Worm (Caenorhabditis elegans) whole organism, L2 larva: ENCODE results near the gene T25B2.3.

Experiments used
- aly-2 ChIP-seq: fragments of 150-350 bp; optimal IDR thresholded peaks from 2 replicates; lab custom pipeline; 2014; ENCODE audit warnings: missing biosample characterization, missing genetic modification characterization
- ama-1 ChIP-seq: fragments of 150-350 bp; optimal IDR thresholded peaks from 2 replicates; lab custom pipeline; 2018; ENCODE audit warnings: inconsistent platforms
- dmd-4 ChIP-seq: sonication (generic microtip); optimal IDR thresholded peaks from 2 replicates; lab custom pipeline; 2017; ENCODE audit warnings: missing biosample characterization, missing genetic modification characterization
- egl-27 ChIP-seq: sonication (generic microtip); optimal IDR thresholded peaks from 3 replicates; lab custom pipeline; 2017; ENCODE audit warnings: missing biosample characterization, missing genetic modification reagents, missing genetic modification characterization
- fos-1 ChIP-seq: fragments of 150-350 bp; optimal IDR thresholded peaks from 2 replicates; lab custom pipeline; 2014; ENCODE audit warnings: missing biosample characterization, missing genetic modification characterization
- mab-5 ChIP-seq: fragments of 150-350 bp; optimal IDR thresholded peaks from 2 replicates; lab custom pipeline; 2014; ENCODE audit warnings: missing biosample characterization, missing genetic modification characterization
- nhr-23 ChIP-seq: fragments of 150-350 bp; optimal IDR thresholded peaks from 2 replicates; lab custom pipeline; 2014; ENCODE audit warnings: missing biosample characterization, missing genetic modification reagents, missing genetic modification characterization
- unc-39 ChIP-seq: fragments of 150-350 bp; optimal IDR thresholded peaks from 2 replicates; lab custom pipeline; 2014; ENCODE audit warnings: missing biosample characterization, missing genetic modification characterization
- unc-55 ChIP-seq: fragments of 150-350 bp; sonication (generic microtip); optimal IDR thresholded peaks from 3 replicates; lab custom pipeline; 2014; ENCODE audit warnings: missing biosample characterization, missing genetic modification reagents, missing genetic modification characterization
- unc-62 ChIP-seq: fragments of 150-350 bp; optimal IDR thresholded peaks from 2 replicates; lab custom pipeline; 2014; ENCODE audit warnings: missing biosample characterization, missing genetic modification reagents, missing genetic modification characterization
- zag-1 ChIP-seq: fragments of 150-350 bp; optimal IDR thresholded peaks from 2 replicates; lab custom pipeline; 2014; ENCODE audit warnings: missing biosample characterization, missing genetic modification characterization
- ztf-11 ChIP-seq: sonication (generic microtip); optimal IDR thresholded peaks from 2 replicates; lab custom pipeline; 2017; ENCODE audit warnings: missing biosample characterization, missing genetic modification characterization
- ztf-4 ChIP-seq: fragments of 150-350 bp; optimal IDR thresholded peaks from 2 replicates; lab custom pipeline; 2014; ENCODE audit warnings: missing biosample characterization, missing genetic modification characterization

- TF ChIP-seq fos-1 (tag; lab: Kevin White, UChicago), result no peak
- TF ChIP-seq dmd-4, result no peak
- TF ChIP-seq mab-5 (tag; lab: Kevin White, UChicago), result no peak
- TF ChIP-seq ama-1, result no peak
- no peak for TF ChIP-seq egl-27 (tag; lab: Kevin White, UChicago)
- no peak for TF ChIP-seq aly-2 (tag; lab: Kevin White, UChicago)
- no peak for TF ChIP-seq unc-39 (tag; lab: Kevin White, UChicago)
- TF ChIP-seq zag-1 (tag; lab: Kevin White, UChicago), result no peak
- no peak for TF ChIP-seq nhr-23 (tag; lab: Kevin White, UChicago)
- no peak for TF ChIP-seq ztf-11 (tag; lab: Kevin White, UChicago)
- TF ChIP-seq unc-62 (GFP tag; lab: Kevin White, UChicago), result no peak
- TF ChIP-seq unc-55 (GFP tag; lab: Kevin White, UChicago), result no peak
- no peak for TF ChIP-seq ztf-4 (tag; lab: Kevin White, UChicago)
Observed at ce11 chrX:6205325-6205724, 29.4 kb downstream of the T25B2.3 start.
